Worm (Caenorhabditis elegans) whole organism, dauer: ENCODE data around the gene Y22D7AR.7.

Experiments
- unc-62 ChIP-seq: sonication (generic microtip); optimal IDR thresholded peaks from 2 replicates; lab custom pipeline; 2017; ENCODE audit warnings: missing biosample characterization, missing genetic modification reagents, missing genetic modification characterization

The Y22D7AR.7 gene

ce11 chrIII:1674760-1675159 is 13.1 kb downstream of the Y22D7AR.7 start:
- no peak for TF ChIP-seq unc-62 (GFP tag; lab: Kevin White, UChicago)

- no peak for TF ChIP-seq unc-62 (GFP tag; lab: Kevin White, UChicago)
These were observed 14.6 kb downstream of the Y22D7AR.7 start for ce11 chrIII:1673320-1673719.

ce11 chrIII:1668519-1668918 is 19.4 kb downstream of the Y22D7AR.7 start, which contains the start of gene glb-30:
Gene glb-30, minus strand, starts transcription at chrIII:1668619.
- TF ChIP-seq unc-62 (GFP tag; lab: Kevin White, UChicago): no peak

- TF ChIP-seq unc-62 (GFP tag; lab: Kevin White, UChicago): no peak
These were observed 21.0 kb downstream of the Y22D7AR.7 start for ce11 chrIII:1666893-1667292.

- no peak for TF ChIP-seq unc-62 (GFP tag; lab: Kevin White, UChicago)
These were observed 22.0 kb downstream of the Y22D7AR.7 start, which contains the start of gene Y22D7AR.3 for ce11 chrIII:1665799-1666308. Gene Y22D7AR.3, minus strand, starts transcription at chrIII:1665849.

ce11 chrIII:1665373-1665772 is 22.5 kb downstream of the Y22D7AR.7 start:
- TF ChIP-seq unc-62 (GFP tag; lab: Kevin White, UChicago): no peak

- no peak for TF ChIP-seq unc-62 (GFP tag; lab: Kevin White, UChicago)
These were observed 23.1 kb downstream of the Y22D7AR.7 start, which contains the start of gene Y22D7AL.16 for ce11 chrIII:1664761-1665266. Gene Y22D7AL.16, minus strand, starts transcription at chrIII:1665216.

ce11 chrIII:1663056-1663455 is 24.8 kb downstream of the Y22D7AR.7 start:
- TF ChIP-seq unc-62 (GFP tag; lab: Kevin White, UChicago): no peak

- no peak for TF ChIP-seq unc-62 (GFP tag; lab: Kevin White, UChicago)
These were observed 25.5 kb downstream of the Y22D7AR.7 start for ce11 chrIII:1662405-1662804.

ce11 chrIII:1661031-1661430 is 26.9 kb downstream of the Y22D7AR.7 start:
- TF ChIP-seq unc-62 (GFP tag; lab: Kevin White, UChicago): no peak

- no peak for TF ChIP-seq unc-62 (GFP tag; lab: Kevin White, UChicago)
These were observed 28.1 kb downstream of the Y22D7AR.7 start, which contains the start of gene Y22D7AL.15 for ce11 chrIII:1659763-1660162. Gene Y22D7AL.15, minus strand, starts transcription at chrIII:1659863.

- no peak for TF ChIP-seq unc-62 (GFP tag; lab: Kevin White, UChicago)
These were observed 30.5 kb downstream of the Y22D7AR.7 start, which contains the start of gene cht-4 for ce11 chrIII:1657380-1657779. Gene cht-4, minus strand, starts transcription at chrIII:1657480.

- TF ChIP-seq unc-62 (GFP tag; lab: Kevin White, UChicago): no peak
These were observed 35.0 kb downstream of the Y22D7AR.7 start for ce11 chrIII:1652925-1653324.

- no peak for TF ChIP-seq unc-62 (GFP tag; lab: Kevin White, UChicago)
These were observed 35.7 kb downstream of the Y22D7AR.7 start, which contains the start of gene Y22D7AL.1 for ce11 chrIII:1652181-1652580. Gene Y22D7AL.1, plus strand, starts transcription at chrIII:1652481.

- no peak for TF ChIP-seq unc-62 (GFP tag; lab: Kevin White, UChicago)
These were observed 46.7 kb downstream of the Y22D7AR.7 start, which contains the start of gene Y22D7AL.3 for ce11 chrIII:1641163-1641562. Gene Y22D7AL.3, plus strand, starts transcription at chrIII:1641463.

ce11 chrIII:1638345-1638744 is 49.6 kb downstream of the Y22D7AR.7 start:
- no peak for TF ChIP-seq unc-62 (GFP tag; lab: Kevin White, UChicago)

- TF ChIP-seq unc-62 (GFP tag; lab: Kevin White, UChicago): no peak
These were observed 53.6 kb downstream of the Y22D7AR.7 start, which contains the start of gene Y22D7AL.11 for ce11 chrIII:1634270-1634669. Gene Y22D7AL.11, minus strand, starts transcription at chrIII:1634370.
